Fruit fly (Drosophila melanogaster): ENCODE measurements around the gene CG12379.

CG12379 gene

dm6 chrX:15697581-15698208 lies 36.1 kb downstream of the CG12379 start:
- TF ChIP-seq h (GFP tag; optimal IDR thresholded peaks at IDR 0.05) (peak; percentile 90), Myc (optimal IDR thresholded peaks at IDR 0.05) (peak; percentile 59), Jra (GFP tag; optimal IDR thresholded peaks at IDR 0.05) (peak; percentile 49), Hr78 (GFP tag; optimal IDR thresholded peaks at IDR 0.05) (no peak), tai (GFP tag; optimal IDR thresholded peaks at IDR 0.05) (no peak), Hr83 (GFP tag; optimal IDR thresholded peaks at IDR 0.05; ENCODE audit: poor library complexity, severe bottlenecking) (no peak), jim (GFP tag; optimal IDR thresholded peaks at IDR 0.05) (no peak), CG32264 (GFP tag; optimal IDR thresholded peaks at IDR 0.05) (peak; percentile 20), rgr (GFP tag; optimal IDR thresholded peaks at IDR 0.05) (peak; percentile 92), foxo (GFP tag; optimal IDR thresholded peaks at IDR 0.05) (peak in 1 of 2 experiments; percentile 95), Rel (GFP tag; optimal IDR thresholded peaks at IDR 0.05) (peak; percentile 69), Rel (tag; optimal IDR thresholded peaks at IDR 0.05) (peak; percentile 43), CrebA (GFP tag; optimal IDR thresholded peaks at IDR 0.05; ENCODE audit: borderline replicate concordance) (no peak), dl (GFP tag; optimal IDR thresholded peaks at IDR 0.05; ENCODE audit: insufficient read depth in 1 of 2, partially characterized antibody in 2 of 2) (no peak), br (GFP tag; optimal IDR thresholded peaks at IDR 0.05) (peak; percentile 70), Abd-B (GFP tag; optimal IDR thresholded peaks at IDR 0.05) (no peak), Dif (GFP tag; optimal IDR thresholded peaks at IDR 0.05; ENCODE audit: partially characterized antibody) (no peak), ey (GFP tag; optimal IDR thresholded peaks at IDR 0.05) (peak; percentile 61), Hnf4 (GFP tag; optimal IDR thresholded peaks at IDR 0.05) (peak; percentile 71), usp (GFP tag; optimal IDR thresholded peaks at IDR 0.05) (no peak), lola (GFP tag; optimal IDR thresholded peaks at IDR 0.05) (no peak), sage (GFP tag; optimal IDR thresholded peaks at IDR 0.05) (peak; percentile 74), HLH106 (tag; optimal IDR thresholded peaks at IDR 0.05) (peak; percentile 88), OdsH (GFP tag; optimal IDR thresholded peaks at IDR 0.05) (peak; percentile 84), psq (GFP tag; optimal IDR thresholded peaks at IDR 0.05) (peak; percentile 73), brk (GFP tag; optimal IDR thresholded peaks at IDR 0.05) (no peak), Dfd (GFP tag; optimal IDR thresholded peaks at IDR 0.05) (no peak), pan (optimal IDR thresholded peaks at IDR 0.05) (no peak), CG9705 (GFP tag; optimal IDR thresholded peaks at IDR 0.05) (peak; percentile 70), Sp1 (GFP tag; optimal IDR thresholded peaks at IDR 0.05) (peak; percentile 88), Vsx2 (GFP tag; optimal IDR thresholded peaks at IDR 0.05; ENCODE audit: partially characterized antibody) (no peak), dsf (GFP tag; optimal IDR thresholded peaks at IDR 0.05; ENCODE audit: borderline replicate concordance) (no peak), Mio (GFP tag; optimal IDR thresholded peaks at IDR 0.05) (no peak), sv (GFP tag; optimal IDR thresholded peaks at IDR 0.05) (peak; percentile 77), fru (GFP tag; optimal IDR thresholded peaks at IDR 0.05) (peak; percentile 87), dmrt93B (GFP tag; optimal IDR thresholded peaks at IDR 0.05) (peak; percentile 85), N (GFP tag; optimal IDR thresholded peaks at IDR 0.05) (no peak), GATAd (GFP tag; optimal IDR thresholded peaks at IDR 0.05) (no peak), woc (GFP tag; optimal IDR thresholded peaks at IDR 0.05) (peak; percentile 33)

DNA sequence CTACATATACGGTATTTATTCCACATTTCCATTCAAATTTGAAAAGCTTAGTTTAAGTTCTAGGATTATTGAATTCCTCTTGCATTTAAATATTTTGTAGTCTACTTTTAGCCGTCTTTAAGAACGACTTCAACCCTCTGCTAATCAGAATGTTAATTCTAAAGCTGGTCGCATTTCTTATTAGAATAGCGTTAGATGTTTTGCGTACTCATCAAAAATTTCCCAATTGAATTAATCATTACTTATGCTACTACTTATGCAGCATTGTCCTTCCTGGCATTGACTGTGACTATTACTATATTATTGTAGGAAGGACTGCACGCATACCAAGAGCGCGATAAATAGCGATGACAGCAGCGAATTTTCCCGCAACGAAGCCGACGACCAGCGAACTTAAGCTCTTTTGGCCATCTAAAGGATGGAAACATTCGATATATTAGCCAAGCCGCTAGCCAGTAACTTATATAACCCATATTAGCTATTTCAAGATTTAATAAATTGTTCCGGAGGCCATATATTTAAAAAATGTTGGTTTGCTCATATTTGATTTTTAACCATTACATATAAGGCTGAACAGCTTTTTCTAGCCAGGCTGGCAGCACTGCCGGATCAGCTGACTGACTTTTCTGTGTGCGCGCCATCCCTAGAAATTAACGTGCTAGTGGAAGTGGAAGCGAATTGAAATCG lies 36.8 kb downstream of the CG12379 start, which contains the start of gene CG8128:
Gene CG8128, plus strand, starts transcription at position 641 of the 687 bp plus-strand sequence.
- no peak for TF ChIP-seq Hnf4 (GFP tag; optimal IDR thresholded peaks at IDR 0.05)
- TF ChIP-seq brk (GFP tag; optimal IDR thresholded peaks at IDR 0.05) = no peak
- TF ChIP-seq woc (GFP tag; optimal IDR thresholded peaks at IDR 0.05) = peak; percentile 55
- TF ChIP-seq HLH106 (tag; optimal IDR thresholded peaks at IDR 0.05) = peak; percentile 31
- no peak for TF ChIP-seq sv (GFP tag; optimal IDR thresholded peaks at IDR 0.05)
- no peak for TF ChIP-seq dsf (GFP tag; optimal IDR thresholded peaks at IDR 0.05; ENCODE audit: borderline replicate concordance)
- TF ChIP-seq Myc (optimal IDR thresholded peaks at IDR 0.05) = peak; percentile 93
- no peak for TF ChIP-seq CG32264 (GFP tag; optimal IDR thresholded peaks at IDR 0.05)
- peak; percentile 14 for TF ChIP-seq ey (GFP tag; optimal IDR thresholded peaks at IDR 0.05)
- TF ChIP-seq Vsx2 (GFP tag; optimal IDR thresholded peaks at IDR 0.05; ENCODE audit: partially characterized antibody) = no peak
- TF ChIP-seq GATAd (GFP tag; optimal IDR thresholded peaks at IDR 0.05) = no peak
- no peak for TF ChIP-seq dl (GFP tag; optimal IDR thresholded peaks at IDR 0.05; ENCODE audit: insufficient read depth in 1 of 2, partially characterized antibody in 2 of 2)
- no peak for TF ChIP-seq tai (GFP tag; optimal IDR thresholded peaks at IDR 0.05)
